Fruit fly (Drosophila melanogaster) whole organism, embryonic: Measurements from ENCODE around the gene Ms.
A peak's percentile ranks its signal among the peaks of the same experiment; 100 is the strongest.

ENCODE experiments used
- CG14710 ChIP-seq: fragments of 200-800 bp; sonication (Bioruptor generic); optimal IDR thresholded peaks from 3 replicates; lab custom pipeline; 2019; ENCODE audit warnings: missing biosample characterization, mild to moderate bottlenecking, missing genetic modification characterization, moderate library complexity
- CG8290 ChIP-seq, 3 experiments: fragments of 200-800 bp; sonication (Bioruptor generic); optimal IDR thresholded peaks; 2 replicates each; lab custom pipeline; 2016 to 2019; ENCODE audit warnings: missing biosample characterization in 3 of 3, missing genetic modification characterization in 3 of 3, mild to moderate bottlenecking in 2 of 3, moderate library complexity in 1 of 3
- CG8478 ChIP-seq: fragments of >200 bp; optimal IDR thresholded peaks from 2 replicates; lab custom pipeline; 2018
- NFAT ChIP-seq: fragments of 200-800 bp; sonication (Bioruptor generic); IDR thresholded peaks from 2 replicates; pipeline ENCODE4 v1.3.6; 2022; ENCODE audit warnings: missing biosample characterization, missing genetic modification characterization
- NK7.1 ChIP-seq: fragments of 200-800 bp; sonication (Bioruptor generic); optimal IDR thresholded peaks from 3 replicates; lab custom pipeline; 2016; ENCODE audit warnings: missing biosample characterization, missing genetic modification characterization
- bigmax ChIP-seq: fragments of 200-800 bp; sonication (Bioruptor generic); optimal IDR thresholded peaks from 2 replicates; lab custom pipeline; 2018; ENCODE audit warnings: missing biosample characterization, mild to moderate bottlenecking, missing genetic modification characterization
- nom ChIP-seq: fragments of 200-800 bp; sonication (Bioruptor generic); optimal IDR thresholded peaks from 2 replicates; lab custom pipeline; 2017; ENCODE audit warnings: missing biosample characterization, missing genetic modification characterization, mild to moderate bottlenecking, moderate library complexity, missing genetic modification reagents

- TF ChIP-seq CG8478 (lab: Kevin White, UChicago) (no peak), NK7.1 (GFP tag; lab: Kevin White, UChicago) (no peak), nom (GFP tag; lab: Kevin White, UChicago) (peak; percentile 6), CG14710 (tag; lab: Kevin White, UChicago) (no peak), bigmax (GFP tag; lab: Kevin White, UChicago) (no peak), NFAT (GFP tag; lab: Robert Waterston, UW) (no peak), CG8290 (GFP tag; optimal IDR thresholded peaks at IDR 0.05; lab: Kevin White, UChicago) (no peak), CG8290 (tag; optimal IDR thresholded peaks at IDR 0.05; lab: Kevin White, UChicago) (no peak)
These were observed 42.2 kb upstream of the Ms start for dm6 chr3R:24299148-24299547.
